Worm (Caenorhabditis elegans) whole organism, mixed stage, embryonic: ENCODE measurements around the gene C07E3.8.
A peak's percentile ranks its signal among the peaks of the same experiment; 100 is the strongest.

Experiments
- M03D4.4 ChIP-seq: sonication (generic microtip); optimal IDR thresholded peaks from 2 replicates; lab custom pipeline; 2017; ENCODE audit warnings: mild to moderate bottlenecking, missing genetic modification characterization, missing compliant biosample characterization
- bed-3 ChIP-seq: fragments of 200-800 bp; sonication (Bioruptor generic); optimal IDR thresholded peaks from 3 replicates; lab custom pipeline; 2018; ENCODE audit warnings: mild to moderate bottlenecking, missing genetic modification characterization, moderate library complexity, missing compliant biosample characterization
- blmp-1 ChIP-seq: fragments of 150-350 bp; optimal IDR thresholded peaks from 2 replicates; lab custom pipeline; 2014; ENCODE audit warnings: missing biosample characterization, missing genetic modification characterization
- ceh-39 ChIP-seq: fragments of 150-350 bp; optimal IDR thresholded peaks from 2 replicates; lab custom pipeline; 2014; ENCODE audit warnings: missing biosample characterization, missing genetic modification characterization
- ceh-43 ChIP-seq: fragments of 200-800 bp; sonication (Bioruptor generic); optimal IDR thresholded peaks from 2 replicates; lab custom pipeline; 2018; ENCODE audit warnings: mild to moderate bottlenecking, missing genetic modification characterization, moderate library complexity, missing compliant biosample characterization
- ceh-83 ChIP-seq: fragments of 200-800 bp; sonication (Bioruptor generic); optimal IDR thresholded peaks from 2 replicates; lab custom pipeline; 2018; ENCODE audit warnings: mild to moderate bottlenecking, missing genetic modification characterization, missing compliant biosample characterization
- ces-1 ChIP-seq: fragments of 150-350 bp; optimal IDR thresholded peaks from 2 replicates; lab custom pipeline; 2014; ENCODE audit warnings: missing biosample characterization, missing genetic modification reagents, missing genetic modification characterization
- cnd-1 ChIP-seq: fragments of 200-800 bp; sonication (Bioruptor generic); optimal IDR thresholded peaks from 2 replicates; lab custom pipeline; 2018; ENCODE audit warnings: mild to moderate bottlenecking, missing genetic modification characterization, missing compliant biosample characterization
- drap-1 ChIP-seq: fragments of 200-800 bp; sonication (Bioruptor generic); optimal IDR thresholded peaks from 3 replicates; lab custom pipeline; 2018; ENCODE audit warnings: mild to moderate bottlenecking, missing genetic modification characterization, missing compliant biosample characterization
- elt-1 ChIP-seq: sonication (generic microtip); optimal IDR thresholded peaks from 2 replicates; lab custom pipeline; 2017; ENCODE audit warnings: missing genetic modification characterization, mild to moderate bottlenecking, missing compliant biosample characterization, antibody characterized with exemption, moderate library complexity, borderline replicate concordance; ENCODE audit not compliant: insufficient read depth
- elt-3 ChIP-seq: fragments of 150-350 bp; optimal IDR thresholded peaks from 2 replicates; lab custom pipeline; 2014; ENCODE audit warnings: missing biosample characterization, missing genetic modification characterization
- flh-1 ChIP-seq: fragments of 200-800 bp; sonication (Bioruptor generic); optimal IDR thresholded peaks from 2 replicates; lab custom pipeline; 2018; ENCODE audit warnings: mild to moderate bottlenecking, missing genetic modification characterization, moderate library complexity, missing compliant biosample characterization
- ham-2 ChIP-seq: fragments of 200-800 bp; sonication (Bioruptor generic); optimal IDR thresholded peaks from 2 replicates; lab custom pipeline; 2018; ENCODE audit warnings: mild to moderate bottlenecking, missing genetic modification characterization, missing compliant biosample characterization
- hlh-1 ChIP-seq: fragments of 150-350 bp; optimal IDR thresholded peaks from 2 replicates; lab custom pipeline; 2014; ENCODE audit warnings: missing biosample characterization, missing genetic modification reagents, missing genetic modification characterization
- lin-13 ChIP-seq: fragments of 150-350 bp; optimal IDR thresholded peaks from 2 replicates; lab custom pipeline; 2014; ENCODE audit warnings: missing biosample characterization, missing genetic modification characterization
- lin-32 ChIP-seq: fragments of 200-800 bp; sonication (Bioruptor generic); optimal IDR thresholded peaks from 2 replicates; lab custom pipeline; 2018; ENCODE audit warnings: mild to moderate bottlenecking, missing genetic modification characterization, missing compliant biosample characterization
- lsy-2 ChIP-seq: fragments of 150-350 bp; optimal IDR thresholded peaks from 2 replicates; lab custom pipeline; 2014; ENCODE audit warnings: missing biosample characterization, missing genetic modification characterization
- mab-5 ChIP-seq: fragments of 150-350 bp; optimal IDR thresholded peaks from 2 replicates; lab custom pipeline; 2014; ENCODE audit warnings: missing biosample characterization, missing genetic modification characterization
- mep-1 ChIP-seq: fragments of 150-350 bp; optimal IDR thresholded peaks from 2 replicates; lab custom pipeline; 2017; ENCODE audit warnings: missing biosample characterization, missing genetic modification reagents, missing genetic modification characterization, inconsistent platforms
- mls-2 ChIP-seq: sonication (generic microtip); optimal IDR thresholded peaks from 2 replicates; lab custom pipeline; 2016; ENCODE audit warnings: mild to moderate bottlenecking, missing genetic modification characterization, moderate library complexity, missing compliant biosample characterization
- nhr-2 ChIP-seq: fragments of 150-350 bp; optimal IDR thresholded peaks from 2 replicates; lab custom pipeline; 2014; ENCODE audit warnings: missing biosample characterization, missing genetic modification characterization
- nhr-237 ChIP-seq: fragments of 150-350 bp; optimal IDR thresholded peaks from 2 replicates; lab custom pipeline; 2014; ENCODE audit warnings: missing biosample characterization, missing genetic modification characterization
- nhr-28 ChIP-seq: fragments of 150-350 bp; optimal IDR thresholded peaks from 2 replicates; lab custom pipeline; 2014; ENCODE audit warnings: missing biosample characterization, missing genetic modification characterization
- nhr-76 ChIP-seq: sonication (generic microtip); optimal IDR thresholded peaks from 2 replicates; lab custom pipeline; 2017; ENCODE audit warnings: missing biosample characterization, missing genetic modification characterization
- pha-4 ChIP-seq: fragments of 150-350 bp; optimal IDR thresholded peaks from 2 replicates; lab custom pipeline; 2018; ENCODE audit warnings: missing biosample characterization, missing genetic modification reagents, missing genetic modification characterization
- sem-2 ChIP-seq: fragments of 200-800 bp; sonication (Bioruptor generic); optimal IDR thresholded peaks from 2 replicates; lab custom pipeline; 2018; ENCODE audit warnings: mild to moderate bottlenecking, missing genetic modification characterization, missing compliant biosample characterization
- snpc-4 ChIP-seq: fragments of 150-350 bp; optimal IDR thresholded peaks from 2 replicates; lab custom pipeline; 2014; ENCODE audit warnings: missing biosample characterization, missing genetic modification characterization
- sptf-1 ChIP-seq: sonication (generic microtip); optimal IDR thresholded peaks from 2 replicates; lab custom pipeline; 2017; ENCODE audit warnings: mild to moderate bottlenecking, missing genetic modification characterization, moderate library complexity, missing compliant biosample characterization
- unc-120 ChIP-seq: sonication (generic microtip); optimal IDR thresholded peaks from 2 replicates; lab custom pipeline; 2017; ENCODE audit warnings: missing genetic modification characterization, missing compliant biosample characterization; ENCODE audit not compliant: poor library complexity, severe bottlenecking
- unc-39 ChIP-seq: fragments of 150-350 bp; optimal IDR thresholded peaks from 2 replicates; lab custom pipeline; 2014; ENCODE audit warnings: missing biosample characterization, missing genetic modification characterization
- unc-62 ChIP-seq: fragments of 150-350 bp; optimal IDR thresholded peaks from 2 replicates; lab custom pipeline; 2014; ENCODE audit warnings: missing biosample characterization, missing genetic modification reagents, missing genetic modification characterization
- zip-8 ChIP-seq: fragments of 150-350 bp; optimal IDR thresholded peaks from 2 replicates; lab custom pipeline; 2014; ENCODE audit warnings: missing biosample characterization, missing genetic modification characterization
- ztf-11 ChIP-seq: fragments of 150-350 bp; optimal IDR thresholded peaks from 2 replicates; lab custom pipeline; 2014; ENCODE audit warnings: missing biosample characterization, missing genetic modification characterization

C07E3.8 gene

ce11 chrII:10374776-10375175 is 22.7 kb downstream of the C07E3.8 start:
- TF ChIP-seq ceh-83 (GFP tag; lab: Kevin White, UChicago) = no peak
- no peak for TF ChIP-seq unc-39
- no peak for TF ChIP-seq unc-120 (tag; lab: Kevin White, UChicago)
- TF ChIP-seq snpc-4 (tag; lab: Kevin White, UChicago) = no peak
- TF ChIP-seq elt-1 (tag; lab: Kevin White, UChicago) = no peak
- TF ChIP-seq ztf-11 (tag; lab: Kevin White, UChicago) = no peak
- no peak for TF ChIP-seq mab-5 (tag; lab: Kevin White, UChicago)
- TF ChIP-seq bed-3 = no peak
- peak; percentile 64 for TF ChIP-seq sptf-1
- no peak for TF ChIP-seq nhr-28
- TF ChIP-seq ceh-43 (GFP tag; lab: Kevin White, UChicago) = peak; percentile 43
- TF ChIP-seq ceh-39 (tag; lab: Kevin White, UChicago) = no peak
- TF ChIP-seq cnd-1 (tag; lab: Kevin White, UChicago) = no peak
- TF ChIP-seq mep-1 (tag; lab: Kevin White, UChicago) = no peak
- no peak for TF ChIP-seq ces-1 (GFP tag; lab: Kevin White, UChicago)
- no peak for TF ChIP-seq hlh-1 (tag; lab: Kevin White, UChicago)
- no peak for TF ChIP-seq flh-1 (GFP tag; lab: Kevin White, UChicago)
- TF ChIP-seq nhr-237 = no peak
- TF ChIP-seq mls-2 (tag; lab: Kevin White, UChicago) = peak; percentile 55
- TF ChIP-seq nhr-2 (tag; lab: Kevin White, UChicago) = no peak

ce11 chrII:10377901-10378300 is 25.8 kb downstream of the C07E3.8 start:
- TF ChIP-seq elt-1 (tag; lab: Kevin White, UChicago) (no peak), unc-120 (tag; lab: Kevin White, UChicago) (no peak), ham-2 (no peak), zip-8 (no peak), lsy-2 (tag; lab: Kevin White, UChicago) (no peak), unc-62 (GFP tag; lab: Kevin White, UChicago) (no peak), elt-3 (tag; lab: Kevin White, UChicago) (no peak), nhr-2 (tag; lab: Kevin White, UChicago) (no peak), nhr-237 (no peak), pha-4 (no peak)

ce11 chrII:10379546-10379945 is 27.5 kb downstream of the C07E3.8 start:
- no peak for TF ChIP-seq elt-1 (tag; lab: Kevin White, UChicago)

ce11 chrII:10382247-10382646 is 30.2 kb downstream of the C07E3.8 start:
- no peak for TF ChIP-seq elt-1 (tag; lab: Kevin White, UChicago)
- peak; percentile 17 for TF ChIP-seq mep-1 (tag; lab: Kevin White, UChicago)
- TF ChIP-seq ceh-83 (GFP tag; lab: Kevin White, UChicago) = no peak
- TF ChIP-seq nhr-237 = peak; percentile 48
- peak; percentile 54 for TF ChIP-seq unc-120 (tag; lab: Kevin White, UChicago)
- peak; percentile 34 for TF ChIP-seq mls-2 (tag; lab: Kevin White, UChicago)
- TF ChIP-seq, all 35 proteins: peak for 4

ce11 chrII:10384680-10385383 is 32.8 kb downstream of the C07E3.8 start, which contains the start of gene ztf-27:
ztf-27 (plus strand) TSS chrII:10385333.
- TF ChIP-seq nhr-76 (tag; lab: Kevin White, UChicago) (no peak), mep-1 (tag; lab: Kevin White, UChicago) (no peak), snpc-4 (tag; lab: Kevin White, UChicago) (no peak), mab-5 (tag; lab: Kevin White, UChicago) (no peak), nhr-237 (peak; percentile 41), zip-8 (no peak), flh-1 (GFP tag; lab: Kevin White, UChicago) (no peak), nhr-2 (tag; lab: Kevin White, UChicago) (no peak), mls-2 (tag; lab: Kevin White, UChicago) (no peak), unc-62 (GFP tag; lab: Kevin White, UChicago) (no peak), ceh-83 (GFP tag; lab: Kevin White, UChicago) (no peak), blmp-1 (no peak), sptf-1 (peak; percentile 37), sem-2 (no peak), lin-13 (tag; lab: Kevin White, UChicago) (no peak), hlh-1 (tag; lab: Kevin White, UChicago) (no peak), M03D4.4 (tag; lab: Kevin White, UChicago) (no peak), unc-120 (tag; lab: Kevin White, UChicago) (peak; percentile 75), elt-1 (tag; lab: Kevin White, UChicago) (no peak), drap-1 (GFP tag; lab: Kevin White, UChicago) (no peak), unc-39 (no peak), lin-32 (GFP tag; lab: Kevin White, UChicago) (no peak)
